Fruit fly (Drosophila melanogaster) whole organism, wandering third instar larva: ENCODE results near the gene RpL27.

Source experiments
- Dfd ChIP-seq: fragments of >200 bp; optimal IDR thresholded peaks from 2 replicates; lab custom pipeline; 2017; ENCODE audit warnings: missing biosample characterization, missing genetic modification characterization
- Dif ChIP-seq: fragments of 200-275, 200-300 bp; sonication (Bioruptor generic); optimal IDR thresholded peaks from 2 replicates; lab custom pipeline; 2018; ENCODE audit warnings: missing biosample characterization, missing genetic modification characterization; ENCODE audit not compliant: partially characterized antibody
- Myc ChIP-seq: fragments of >200 bp; optimal IDR thresholded peaks from 2 replicates; lab custom pipeline; 2017
- OdsH ChIP-seq: fragments of 200-800 bp; sonication (Bioruptor generic); optimal IDR thresholded peaks from 2 replicates; lab custom pipeline; 2016; ENCODE audit warnings: missing biosample characterization, mild to moderate bottlenecking, missing genetic modification characterization
- dl ChIP-seq, 2 experiments: fragments of 175-275, 200-275 bp in 1 of 2; fragments of 200-275 bp in 1 of 2; sonication (Bioruptor generic); optimal IDR thresholded peaks; lab custom pipeline; 2018; ENCODE audit warnings: mild to moderate bottlenecking in 2 of 2, missing biosample characterization in 2 of 2, missing genetic modification characterization in 2 of 2, moderate library complexity in 2 of 2; ENCODE audit not compliant: partially characterized antibody in 2 of 2, insufficient read depth in 1 of 2
- dmrt93B ChIP-seq: fragments of 200-800 bp; sonication (Bioruptor generic); optimal IDR thresholded peaks from 2 replicates; lab custom pipeline; 2018; ENCODE audit warnings: missing biosample characterization, mild to moderate bottlenecking, missing genetic modification characterization
- dsf ChIP-seq: sonication (Bioruptor generic); optimal IDR thresholded peaks from 2 replicates; lab custom pipeline; 2016; ENCODE audit warnings: missing biosample characterization, missing genetic modification characterization, borderline replicate concordance
- pan ChIP-seq: fragments of >200 bp; optimal IDR thresholded peaks from 2 replicates; lab custom pipeline; 2017
- sv ChIP-seq: fragments of 200-800 bp; sonication (Bioruptor generic); optimal IDR thresholded peaks from 3 replicates; lab custom pipeline; 2016; ENCODE audit warnings: missing biosample characterization, missing genetic modification characterization

- no peak for TF ChIP-seq dmrt93B (GFP tag; lab: Kevin White, UChicago)
- TF ChIP-seq OdsH (GFP tag; lab: Kevin White, UChicago) = no peak
- TF ChIP-seq Myc (lab: Kevin White, UChicago) = no peak
- no peak for TF ChIP-seq Dfd (GFP tag; lab: Kevin White, UChicago)
- peak; percentile 83 for TF ChIP-seq Dif (GFP tag; lab: Kevin White, UChicago)
- TF ChIP-seq dsf (GFP tag; lab: Kevin White, UChicago) = no peak
- no peak for TF ChIP-seq sv (GFP tag; lab: Kevin White, UChicago)
- TF ChIP-seq pan (lab: Kevin White, UChicago) = no peak
- peak in 1 of 2 experiments; percentile 63 for TF ChIP-seq dl (GFP tag; optimal IDR thresholded peaks at IDR 0.05; lab: Kevin White, UChicago; ENCODE audit: insufficient read depth in 1 of 2, partially characterized antibody in 2 of 2)
These were observed 32.7 kb downstream of the RpL27 start for dm6 chr3R:25652066-25652720.
